Worm (Caenorhabditis elegans) whole organism, L4 larva: ENCODE measurements around the gene cyp-14A4.

Experiments used
- F10B5.3 ChIP-seq: sonication (generic microtip); optimal IDR thresholded peaks from 2 replicates; lab custom pipeline; 2016; ENCODE audit warnings: mild to moderate bottlenecking, missing genetic modification characterization, missing compliant biosample characterization
- F49E8.2 ChIP-seq: sonication (generic microtip); optimal IDR thresholded peaks from 2 replicates; lab custom pipeline; 2016; ENCODE audit warnings: missing compliant biosample characterization, mild to moderate bottlenecking, missing genetic modification characterization, borderline replicate concordance
- Y5F2A.4 ChIP-seq: fragments of 200-800 bp; sonication (Bioruptor generic); optimal IDR thresholded peaks from 2 replicates; lab custom pipeline; 2018; ENCODE audit warnings: mild to moderate bottlenecking, missing genetic modification characterization, missing compliant biosample characterization
- ZK337.2 ChIP-seq: fragments of 200-800 bp; sonication (Bioruptor generic); IDR thresholded peaks from 2 replicates; pipeline ENCODE4 v1.3.6; 2022; ENCODE audit warnings: missing genetic modification reagents, missing genetic modification characterization, missing compliant biosample characterization
- aha-1 ChIP-seq: fragments of 150-350 bp; peaks from one replicate; lab custom pipeline; 2014; ENCODE audit warnings: missing biosample characterization, missing genetic modification characterization
- ama-1 ChIP-seq: fragments of 150-350 bp; optimal IDR thresholded peaks from 2 replicates; lab custom pipeline; 2014; ENCODE audit warnings: inconsistent platforms, mixed read lengths
- ceh-20 ChIP-seq: fragments of 200-800 bp; sonication (Bioruptor generic); IDR thresholded peaks from 2 replicates; pipeline ENCODE4 v1.3.6; 2022; ENCODE audit warnings: missing genetic modification reagents, missing genetic modification characterization, missing compliant biosample characterization
- cey-2 ChIP-seq: sonication (generic microtip); optimal IDR thresholded peaks from 3 replicates; lab custom pipeline; 2017; ENCODE audit warnings: missing genetic modification characterization, mild to moderate bottlenecking, missing compliant biosample characterization, antibody characterized with exemption, borderline replicate concordance; ENCODE audit not compliant: insufficient read depth
- dmd-6 ChIP-seq: fragments of 200-800 bp; sonication (Bioruptor generic); IDR thresholded peaks from 2 replicates; pipeline ENCODE4 v1.3.6; 2022; ENCODE audit warnings: missing genetic modification reagents, missing genetic modification characterization, missing compliant biosample characterization
- duxl-1 ChIP-seq: sonication (generic microtip); optimal IDR thresholded peaks from 2 replicates; lab custom pipeline; 2016; ENCODE audit warnings: mild to moderate bottlenecking, missing genetic modification characterization, moderate library complexity, missing compliant biosample characterization; ENCODE audit not compliant: poor library complexity
- egl-43 ChIP-seq: fragments of 200-800 bp; sonication (Bioruptor generic); IDR thresholded peaks from 2 replicates; pipeline ENCODE4 v1.3.6; 2022; ENCODE audit warnings: missing genetic modification reagents, missing genetic modification characterization, missing compliant biosample characterization
- gei-8 ChIP-seq: fragments of 200-800 bp; sonication (Bioruptor generic); optimal IDR thresholded peaks from 2 replicates; lab custom pipeline; 2018; ENCODE audit warnings: mild to moderate bottlenecking, missing genetic modification characterization, missing compliant biosample characterization
- hlh-11 ChIP-seq: fragments of 200-800 bp; sonication (Bioruptor generic); optimal IDR thresholded peaks from 2 replicates; lab custom pipeline; 2018; ENCODE audit warnings: mild to moderate bottlenecking, missing genetic modification characterization, missing compliant biosample characterization
- hlh-30 ChIP-seq: sonication (generic microtip); optimal IDR thresholded peaks from 2 replicates; lab custom pipeline; 2017; ENCODE audit warnings: antibody characterized with exemption, mild to moderate bottlenecking, missing genetic modification characterization, missing compliant biosample characterization; ENCODE audit not compliant: insufficient read depth
- jun-1 ChIP-seq: fragments of 150-350 bp; optimal IDR thresholded peaks from 2 replicates; lab custom pipeline; 2014; ENCODE audit warnings: missing biosample characterization, missing genetic modification reagents, missing genetic modification characterization
- lim-7 ChIP-seq: fragments of 200-800 bp; sonication (Bioruptor generic); IDR thresholded peaks from 2 replicates; pipeline ENCODE4 v1.3.6; 2022; ENCODE audit warnings: missing genetic modification characterization, missing compliant biosample characterization
- lsy-2 ChIP-seq, 2 experiments: fragments of 150-350 bp in 1 of 2; sonication (generic microtip) in 1 of 2; optimal IDR thresholded peaks; 2 replicates each; lab custom pipeline; 2014 to 2017; ENCODE audit warnings: missing biosample characterization in 2 of 2, missing genetic modification characterization in 2 of 2
- mdl-1 ChIP-seq, 2 experiments: fragments of 150-350 bp in 1 of 2; sonication (generic microtip) in 1 of 2; optimal IDR thresholded peaks; 2 replicates each; lab custom pipeline; 2014 to 2017; ENCODE audit warnings: missing biosample characterization in 2 of 2, missing genetic modification characterization in 2 of 2
- nhr-10 ChIP-seq: fragments of 150-350 bp; optimal IDR thresholded peaks from 2 replicates; lab custom pipeline; 2014; ENCODE audit warnings: missing biosample characterization, missing genetic modification characterization
- nhr-25 ChIP-seq: sonication (generic microtip); optimal IDR thresholded peaks from 2 replicates; lab custom pipeline; 2017; ENCODE audit warnings: missing genetic modification characterization, mild to moderate bottlenecking, missing compliant biosample characterization, antibody characterized with exemption, moderate library complexity, borderline replicate concordance; ENCODE audit not compliant: insufficient read depth
- nhr-28 ChIP-seq: fragments of 150-350 bp; optimal IDR thresholded peaks from 2 replicates; lab custom pipeline; 2014; ENCODE audit warnings: missing biosample characterization, missing genetic modification characterization
- nhr-48 ChIP-seq: sonication (generic microtip); optimal IDR thresholded peaks from 2 replicates; lab custom pipeline; 2016; ENCODE audit warnings: mild to moderate bottlenecking, missing genetic modification characterization, missing compliant biosample characterization
- pha-4 ChIP-seq, 2 experiments: fragments of 150-350 bp in 1 of 2; fragments of 200-800 bp in 1 of 2; sonication (Bioruptor generic) in 1 of 2; IDR thresholded peaks in 1 of 2; optimal IDR thresholded peaks in 1 of 2; 2 replicates each; pipeline versions ENCODE4 v1.3.6 to Lab custom; 2014 to 2022; ENCODE audit warnings: missing genetic modification characterization in 2 of 2, missing genetic modification reagents in 2 of 2, missing biosample characterization in 1 of 2, missing compliant biosample characterization in 1 of 2
- php-3 ChIP-seq: fragments of 200-800 bp; sonication (Bioruptor generic); IDR thresholded peaks from 2 replicates; pipeline ENCODE4 v1.3.6; 2022; ENCODE audit warnings: missing genetic modification reagents, missing genetic modification characterization, missing compliant biosample characterization
- pqm-1 ChIP-seq: sonication (generic microtip); optimal IDR thresholded peaks from 2 replicates; lab custom pipeline; 2017; ENCODE audit warnings: missing biosample characterization, missing genetic modification characterization
- snpc-1.2 ChIP-seq: fragments of 200-800 bp; sonication (Bioruptor generic); IDR thresholded peaks from 2 replicates; pipeline ENCODE4 v1.3.6; 2022; ENCODE audit warnings: missing genetic modification reagents, missing genetic modification characterization, missing compliant biosample characterization
- snpc-4 ChIP-seq: fragments of 150-350 bp; optimal IDR thresholded peaks from 2 replicates; lab custom pipeline; 2014; ENCODE audit warnings: missing biosample characterization, missing genetic modification characterization
- spr-1 ChIP-seq: sonication (generic microtip); optimal IDR thresholded peaks from 2 replicates; lab custom pipeline; 2016; ENCODE audit warnings: mild to moderate bottlenecking, missing genetic modification characterization, missing compliant biosample characterization
- tag-97 ChIP-seq: fragments of 200-800 bp; sonication (Bioruptor generic); IDR thresholded peaks from 2 replicates; pipeline ENCODE4 v1.3.6; 2022; ENCODE audit warnings: missing genetic modification characterization, missing compliant biosample characterization
- unc-39 ChIP-seq: sonication (generic microtip); optimal IDR thresholded peaks from 2 replicates; lab custom pipeline; 2017; ENCODE audit warnings: missing biosample characterization, missing genetic modification characterization
- unc-62 ChIP-seq, 3 experiments: fragments of 150-350 bp in 1 of 3; sonication (generic microtip); optimal IDR thresholded peaks in 2 of 3; peaks in 1 of 3; 1 replicate in 1 of 3; 2 replicates in 2 of 3; lab custom pipeline; 2014 to 2017; ENCODE audit warnings: missing biosample characterization in 3 of 3, missing genetic modification characterization in 3 of 3, missing genetic modification reagents in 3 of 3, missing genotype in 1 of 3
- vab-7 ChIP-seq: fragments of 200-800 bp; sonication (Bioruptor generic); IDR thresholded peaks from 2 replicates; pipeline ENCODE4 v1.3.6; 2022; ENCODE audit warnings: missing genetic modification reagents, missing genetic modification characterization, missing compliant biosample characterization
- zfp-3 ChIP-seq: fragments of 200-800 bp; sonication (Bioruptor generic); conservative IDR thresholded peaks from 2 replicates; pipeline ENCODE4 v1.3.6; 2022; ENCODE audit warnings: missing genetic modification reagents, missing genetic modification characterization, missing compliant biosample characterization
- ztf-11 ChIP-seq: fragments of 150-350 bp; optimal IDR thresholded peaks from 2 replicates; lab custom pipeline; 2014; ENCODE audit warnings: missing biosample characterization, missing genetic modification characterization

The cyp-14A4 gene

ce11 chrX:13328034-13328433 lies 44.0 kb upstream of the cyp-14A4 start, which contains the start of gene sir-2.2 (continued):
- TF ChIP-seq pha-4 (GFP tag; IDR thresholded peaks at IDR 0.05; lab: Robert Waterston, UW) (no peak), pha-4 (tag; optimal IDR thresholded peaks at IDR 0.05; lab: Kevin White, UChicago) (no peak), egl-43 (GFP tag; lab: Robert Waterston, UW) (no peak), zfp-3 (GFP tag; lab: Robert Waterston, UW) (peak; percentile 78; the same call in 1 of the 2 replicates), snpc-1.2 (GFP tag; lab: Robert Waterston, UW) (no peak), lim-7 (no peak), nhr-10 (no peak), pqm-1 (tag; lab: Kevin White, UChicago) (peak; percentile 26), ZK337.2 (GFP tag; lab: Robert Waterston, UW) (no peak), hlh-11 (peak; percentile 65), F10B5.3 (tag; lab: Kevin White, UChicago) (no peak), tag-97 (no peak), lsy-2 (tag; optimal IDR thresholded peaks at IDR 0.05; lab: Kevin White, UChicago) (peak in 1 of 2 experiments; percentile 41), vab-7 (GFP tag; lab: Robert Waterston, UW) (no peak), php-3 (0 out of 2 replicates have a peak, but pooled peaks have one; percentile 41), dmd-6 (GFP tag; lab: Robert Waterston, UW) (peak; percentile 89)

- TF ChIP-seq nhr-28 (tag; lab: Kevin White, UChicago) (peak; percentile 76), unc-39 (tag; lab: Kevin White, UChicago) (no peak), snpc-4 (tag; lab: Kevin White, UChicago) (no peak), lsy-2 (tag; optimal IDR thresholded peaks at IDR 0.05; lab: Kevin White, UChicago) (no peak), mdl-1 (tag; optimal IDR thresholded peaks at IDR 0.05; lab: Kevin White, UChicago) (peak in 1 of 2 experiments; percentile 72), cey-2 (tag; lab: Kevin White, UChicago) (no peak), nhr-48 (tag; lab: Kevin White, UChicago) (peak; percentile 53), hlh-11 (peak; percentile 33), nhr-25 (peak; percentile 72), ztf-11 (tag; lab: Kevin White, UChicago) (no peak), F49E8.2 (tag; lab: Kevin White, UChicago) (no peak), ama-1 (no peak), duxl-1 (tag; lab: Kevin White, UChicago) (no peak), jun-1 (tag; lab: Kevin White, UChicago) (no peak), unc-62 (GFP tag; optimal IDR thresholded peaks at IDR 0.05 in 1 of 2; lab: Kevin White, UChicago) (peak in 1 of 2 experiments; percentile 98), unc-62 (tag; optimal IDR thresholded peaks at IDR 0.05; lab: Kevin White, UChicago) (no peak), hlh-30 (peak; percentile 67), ceh-20 (GFP tag; lab: Robert Waterston, UW) (peak; percentile 58)
Measured at ce11 chrX:13325039-13325438, 41.0 kb upstream of the cyp-14A4 start.

ce11 chrX:13324326-13324725 lies 40.3 kb upstream of the cyp-14A4 start:
- TF ChIP-seq ceh-20 (GFP tag; lab: Robert Waterston, UW) (peak; percentile 8; the same call in 1 of the 2 replicates), gei-8 (GFP tag; lab: Kevin White, UChicago) (no peak), aha-1 (tag; lab: Kevin White, UChicago) (peak; percentile 96), Y5F2A.4 (GFP tag; lab: Kevin White, UChicago) (no peak)

- TF ChIP-seq spr-1 (tag; lab: Kevin White, UChicago) (no peak), php-3 (peak; percentile 56; the same call in 1 of the 2 replicates)
Measured at ce11 chrX:13323697-13324096, 39.7 kb upstream of the cyp-14A4 start.
